Worm (Caenorhabditis elegans): Measurements from ENCODE around the gene fbxa-188.

The fbxa-188 gene

DNA sequence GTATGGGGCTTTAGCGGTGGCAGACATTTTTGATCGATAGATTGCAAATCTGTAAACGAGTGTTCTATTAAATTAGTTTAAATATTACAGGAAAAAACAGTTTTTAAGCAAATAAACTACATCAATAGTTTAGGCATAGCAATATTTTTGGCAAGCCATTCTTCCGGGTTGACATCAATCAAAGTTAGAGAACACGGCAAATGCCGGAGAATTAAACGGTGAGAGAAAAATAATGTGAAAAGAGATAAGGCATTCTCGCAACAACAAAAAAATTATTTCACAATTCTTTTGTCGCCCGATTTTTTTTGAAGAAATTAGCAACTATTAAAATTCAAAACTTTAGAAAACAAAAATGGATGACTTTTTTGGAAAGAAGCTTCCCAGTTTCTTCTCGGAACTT, at the start of gene fbxa-188, which contains the start of gene fbxa-189:
Gene fbxa-188, minus strand, starts transcription at position 51 of the 400 bp plus-strand sequence.
Gene fbxa-189, plus strand, starts transcription at position 339 of the 400 bp plus-strand sequence.
- TF ChIP-seq ref-1 (GFP tag; conservative IDR thresholded peaks at IDR 0.05) = no peak
- no peak for TF ChIP-seq med-1 (GFP tag; optimal IDR thresholded peaks at IDR 0.05; ENCODE audit: insufficient read depth)
- no peak for TF ChIP-seq flt-1 (GFP tag; IDR thresholded peaks at IDR 0.05)
- no peak for TF ChIP-seq tab-1 (GFP tag; IDR thresholded peaks at IDR 0.05)
- TF ChIP-seq ztf-23 (GFP tag; IDR thresholded peaks at IDR 0.05) = no peak
- no peak for TF ChIP-seq klf-2 (GFP tag; conservative IDR thresholded peaks at IDR 0.05)
- no peak for TF ChIP-seq T22C8.4 (GFP tag; IDR thresholded peaks at IDR 0.05)
- no peak for TF ChIP-seq ztf-29 (GFP tag; IDR thresholded peaks at IDR 0.05)
- TF ChIP-seq cog-1 (tag; optimal IDR thresholded peaks at IDR 0.05) = no peak

DNA sequence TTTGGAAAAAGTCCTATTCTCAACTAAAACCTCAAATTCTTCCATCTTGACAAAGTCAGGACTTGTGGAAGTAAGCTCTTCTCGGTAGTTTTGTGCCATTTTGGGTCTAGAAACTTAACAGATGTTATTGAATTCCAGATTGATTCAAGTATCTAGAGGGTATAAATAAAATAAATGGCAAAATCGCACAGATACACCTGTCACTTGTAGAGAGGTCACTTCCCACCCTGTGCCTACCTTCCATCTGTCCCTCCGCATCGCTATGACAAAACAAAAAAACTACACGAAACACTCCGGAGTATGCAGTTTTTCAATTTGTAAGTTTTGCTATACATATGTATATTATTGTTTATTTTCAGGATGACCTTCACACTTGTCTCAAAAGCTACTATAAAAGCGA, 35.2 kb upstream of the fbxa-188 start, which contains the start of gene Y20C6A.4:
Gene Y20C6A.4, plus strand, starts transcription at position 301 of the 400 bp plus-strand sequence.
- TF ChIP-seq ref-1 (GFP tag; conservative IDR thresholded peaks at IDR 0.05) = no peak
- TF ChIP-seq flt-1 (GFP tag; IDR thresholded peaks at IDR 0.05) = no peak
- TF ChIP-seq ztf-23 (GFP tag; IDR thresholded peaks at IDR 0.05) = no peak

- TF ChIP-seq cog-1 (tag; optimal IDR thresholded peaks at IDR 0.05) (no peak), T22C8.4 (GFP tag; IDR thresholded peaks at IDR 0.05) (no peak), ztf-23 (GFP tag; IDR thresholded peaks at IDR 0.05) (no peak), tab-1 (GFP tag; IDR thresholded peaks at IDR 0.05) (no peak), flt-1 (GFP tag; IDR thresholded peaks at IDR 0.05) (no peak), med-1 (GFP tag; optimal IDR thresholded peaks at IDR 0.05; ENCODE audit: insufficient read depth) (no peak), ref-1 (GFP tag; conservative IDR thresholded peaks at IDR 0.05) (no peak), klf-2 (GFP tag; conservative IDR thresholded peaks at IDR 0.05) (no peak), ztf-29 (GFP tag; IDR thresholded peaks at IDR 0.05) (no peak)
These were observed 32.4 kb upstream of the fbxa-188 start, which contains the start of gene fbxb-7 for ce11 chrV:17377140-17377539. fbxb-7 (plus strand) TSS chrV:17377406.

DNA sequence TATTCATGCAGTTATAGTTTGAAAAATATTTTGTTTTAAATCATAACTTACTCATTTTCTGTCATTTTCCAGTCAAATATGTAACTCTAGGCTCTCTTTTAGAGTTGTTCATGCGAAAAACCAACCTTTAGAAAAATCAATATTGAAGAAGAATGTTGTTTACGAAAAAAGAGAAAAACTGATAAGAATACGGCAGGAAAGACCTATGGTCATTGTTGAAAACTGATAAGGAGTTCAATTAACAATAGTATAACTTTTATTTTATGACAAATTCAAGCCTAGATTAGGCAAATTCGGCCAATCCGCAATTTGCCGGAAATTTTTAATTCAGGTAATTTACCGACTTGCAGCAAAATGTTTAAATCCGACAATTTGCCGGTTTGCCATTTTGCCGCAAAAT, 31.9 kb upstream of the fbxa-188 start, which contains the start of gene Y20C6A.1:
Gene Y20C6A.1, minus strand, starts transcription at position 107 of the 400 bp plus-strand sequence.
- no peak for TF ChIP-seq T22C8.4 (GFP tag; IDR thresholded peaks at IDR 0.05)
- TF ChIP-seq med-1 (GFP tag; optimal IDR thresholded peaks at IDR 0.05; ENCODE audit: insufficient read depth) = no peak
- TF ChIP-seq klf-2 (GFP tag; conservative IDR thresholded peaks at IDR 0.05) = no peak
- no peak for TF ChIP-seq ztf-23 (GFP tag; IDR thresholded peaks at IDR 0.05)
- no peak for TF ChIP-seq ztf-29 (GFP tag; IDR thresholded peaks at IDR 0.05)
- no peak for TF ChIP-seq cog-1 (tag; optimal IDR thresholded peaks at IDR 0.05)
- TF ChIP-seq ref-1 (GFP tag; conservative IDR thresholded peaks at IDR 0.05) = no peak
- TF ChIP-seq tab-1 (GFP tag; IDR thresholded peaks at IDR 0.05) = no peak
- TF ChIP-seq flt-1 (GFP tag; IDR thresholded peaks at IDR 0.05) = no peak

ce11 chrV:17352827-17353373, 8.2 kb upstream of the fbxa-188 start, which contains the start of the genes fbxa-134 and F47H4.2:
fbxa-134 (minus strand) TSS chrV:17352870.
F47H4.2 (plus strand) TSS chrV:17353323.
- TF ChIP-seq ztf-29 (GFP tag; IDR thresholded peaks at IDR 0.05) = no peak
- TF ChIP-seq klf-2 (GFP tag; conservative IDR thresholded peaks at IDR 0.05) = no peak
- no peak for TF ChIP-seq flt-1 (GFP tag; IDR thresholded peaks at IDR 0.05)
- TF ChIP-seq tab-1 (GFP tag; IDR thresholded peaks at IDR 0.05) = no peak
- no peak for TF ChIP-seq cog-1 (tag; optimal IDR thresholded peaks at IDR 0.05)
- no peak for TF ChIP-seq med-1 (GFP tag; optimal IDR thresholded peaks at IDR 0.05; ENCODE audit: insufficient read depth)

- TF ChIP-seq ref-1 (GFP tag; conservative IDR thresholded peaks at IDR 0.05) = no peak
- no peak for TF ChIP-seq cog-1 (tag; optimal IDR thresholded peaks at IDR 0.05)
- no peak for TF ChIP-seq T22C8.4 (GFP tag; IDR thresholded peaks at IDR 0.05)
- TF ChIP-seq med-1 (GFP tag; optimal IDR thresholded peaks at IDR 0.05; ENCODE audit: insufficient read depth) = no peak
- no peak for TF ChIP-seq flt-1 (GFP tag; IDR thresholded peaks at IDR 0.05)
- no peak for TF ChIP-seq ztf-23 (GFP tag; IDR thresholded peaks at IDR 0.05)
- TF ChIP-seq klf-2 (GFP tag; conservative IDR thresholded peaks at IDR 0.05) = no peak
- TF ChIP-seq ztf-29 (GFP tag; IDR thresholded peaks at IDR 0.05) = no peak
- no peak for TF ChIP-seq tab-1 (GFP tag; IDR thresholded peaks at IDR 0.05)
These were observed 5.4 kb upstream of the fbxa-188 start, which contains the start of gene lsy-27 for ce11 chrV:17350093-17350492. lsy-27 (minus strand) TSS chrV:17350193.

DNA sequence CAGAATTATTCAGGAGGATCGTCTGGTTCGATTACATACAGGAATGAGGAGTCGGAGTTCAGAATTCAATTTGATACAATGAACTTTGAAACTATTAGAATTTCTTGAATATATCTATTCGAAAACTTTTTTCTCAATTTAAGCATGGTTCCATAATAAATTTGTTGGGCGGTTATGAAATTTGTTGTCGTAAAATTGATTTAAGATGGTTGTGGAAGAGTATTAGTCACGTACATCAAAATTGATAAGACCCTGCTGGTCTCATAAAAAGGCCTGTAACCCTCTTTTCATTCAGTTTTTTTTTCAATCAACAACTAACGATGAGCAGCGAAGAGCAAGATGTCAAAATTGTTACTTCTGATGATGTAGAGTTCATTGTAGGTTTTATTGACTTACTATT, 2.9 kb upstream of the fbxa-188 start, which contains the start of gene skr-5:
Gene skr-5, plus strand, starts transcription at position 301 of the 400 bp plus-strand sequence.
- no peak for TF ChIP-seq med-1 (GFP tag; optimal IDR thresholded peaks at IDR 0.05; ENCODE audit: insufficient read depth)
- TF ChIP-seq T22C8.4 (GFP tag; IDR thresholded peaks at IDR 0.05) = no peak
- no peak for TF ChIP-seq klf-2 (GFP tag; conservative IDR thresholded peaks at IDR 0.05)
- no peak for TF ChIP-seq flt-1 (GFP tag; IDR thresholded peaks at IDR 0.05)
- no peak for TF ChIP-seq ztf-23 (GFP tag; IDR thresholded peaks at IDR 0.05)
- TF ChIP-seq ztf-29 (GFP tag; IDR thresholded peaks at IDR 0.05) = no peak
- TF ChIP-seq cog-1 (tag; optimal IDR thresholded peaks at IDR 0.05) = no peak
- TF ChIP-seq ref-1 (GFP tag; conservative IDR thresholded peaks at IDR 0.05) = no peak
- TF ChIP-seq tab-1 (GFP tag; IDR thresholded peaks at IDR 0.05) = no peak

DNA sequence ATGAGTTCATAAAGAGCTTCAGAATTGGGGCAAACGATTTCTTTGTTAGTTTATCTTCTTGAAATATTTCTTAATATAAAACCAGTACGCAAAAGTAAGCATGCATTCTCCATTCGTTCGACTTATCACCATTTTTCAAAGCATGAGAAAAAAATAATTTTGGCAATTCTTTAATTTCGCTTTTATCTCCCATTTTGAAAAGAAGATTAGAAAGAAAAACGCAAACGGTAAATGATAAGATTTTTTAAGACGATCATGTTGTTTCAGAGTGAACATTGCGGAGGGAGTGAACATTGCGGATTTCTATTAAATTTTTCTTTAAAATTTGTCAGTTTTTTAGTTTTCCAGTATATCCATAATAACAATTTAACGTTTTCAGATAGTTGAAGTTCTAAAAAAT, 5.4 kb downstream of the fbxa-188 start:
- TF ChIP-seq ref-1 (GFP tag; conservative IDR thresholded peaks at IDR 0.05) (no peak), ztf-29 (GFP tag; IDR thresholded peaks at IDR 0.05) (no peak), T22C8.4 (GFP tag; IDR thresholded peaks at IDR 0.05) (no peak), klf-2 (GFP tag; conservative IDR thresholded peaks at IDR 0.05) (no peak), cog-1 (tag; optimal IDR thresholded peaks at IDR 0.05) (no peak), tab-1 (GFP tag; IDR thresholded peaks at IDR 0.05) (no peak), flt-1 (GFP tag; IDR thresholded peaks at IDR 0.05) (no peak), med-1 (GFP tag; optimal IDR thresholded peaks at IDR 0.05; ENCODE audit: insufficient read depth) (no peak), ztf-23 (GFP tag; IDR thresholded peaks at IDR 0.05) (no peak)

ce11 chrV:17331340-17331739, 13.4 kb downstream of the fbxa-188 start, which contains the start of gene fbxa-185:
fbxa-185 (plus strand) TSS chrV:17331640.
- no peak for TF ChIP-seq T22C8.4 (GFP tag; IDR thresholded peaks at IDR 0.05)
- no peak for TF ChIP-seq cog-1 (tag; optimal IDR thresholded peaks at IDR 0.05)
- TF ChIP-seq ztf-23 (GFP tag; IDR thresholded peaks at IDR 0.05) = no peak
- no peak for TF ChIP-seq ref-1 (GFP tag; conservative IDR thresholded peaks at IDR 0.05)
- TF ChIP-seq med-1 (GFP tag; optimal IDR thresholded peaks at IDR 0.05; ENCODE audit: insufficient read depth) = no peak
- no peak for TF ChIP-seq ztf-29 (GFP tag; IDR thresholded peaks at IDR 0.05)
- TF ChIP-seq flt-1 (GFP tag; IDR thresholded peaks at IDR 0.05) = no peak
- no peak for TF ChIP-seq tab-1 (GFP tag; IDR thresholded peaks at IDR 0.05)

All from whole organism, midembryonic.